Worm (Caenorhabditis elegans): Measurements from ENCODE around the gene magi-1.

Gene magi-1

DNA sequence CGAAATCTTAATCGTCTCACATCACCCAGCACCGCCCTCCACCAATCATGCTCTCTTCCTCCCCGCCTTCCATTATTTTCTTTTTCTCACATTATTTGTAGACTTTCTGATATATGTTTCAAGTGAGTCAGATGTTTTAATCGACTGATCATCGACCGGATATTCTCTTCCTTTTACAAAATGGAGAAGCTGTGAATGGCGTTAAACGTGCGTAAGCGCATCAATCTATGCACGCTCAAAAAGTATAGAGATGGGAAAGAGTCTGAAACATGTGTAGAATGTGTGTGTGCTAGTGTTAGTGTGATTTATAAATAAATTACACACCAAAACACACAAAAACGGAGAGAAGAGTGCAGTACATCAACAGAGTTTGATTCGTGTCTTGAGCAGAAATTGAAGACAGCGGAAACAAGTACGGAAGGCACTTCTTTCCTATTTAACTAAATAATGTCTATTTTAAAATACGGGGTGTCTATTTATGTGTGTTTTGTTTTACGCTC is 62.2 kb downstream of the magi-1 start:
- no peak for TF ChIP-seq dao-5 (tag; optimal IDR thresholded peaks at IDR 0.05)
- no peak for TF ChIP-seq him-1 (tag; optimal IDR thresholded peaks at IDR 0.05)

Data from whole organism, L4/young adult.